Fruit fly (Drosophila melanogaster): ENCODE results near the gene Cph.

Gene Cph

DNA sequence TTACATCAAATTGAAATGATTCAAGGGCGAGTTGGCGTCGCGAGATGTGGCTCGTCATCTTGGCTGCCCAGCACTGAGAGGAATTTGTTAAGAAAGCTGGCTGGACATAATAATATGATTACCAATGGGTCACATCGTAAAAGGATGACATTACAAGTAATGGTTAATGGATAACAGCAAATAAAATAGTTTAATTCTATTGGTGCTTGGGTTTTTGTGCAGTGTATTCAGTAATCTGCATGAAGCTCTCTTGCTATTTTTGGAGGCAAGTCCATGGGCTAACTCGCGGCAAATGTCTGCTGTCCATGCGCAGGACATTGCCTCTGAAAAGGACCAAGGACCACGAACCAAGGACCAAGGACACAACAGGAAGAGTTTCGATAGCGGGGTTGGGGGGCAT is 4.2 kb downstream of the Cph start (continued):
- TF ChIP-seq CG1233 (GFP tag; optimal IDR thresholded peaks at IDR 0.05) (no peak), emc (GFP tag; optimal IDR thresholded peaks at IDR 0.05) (no peak), CG8478 (optimal IDR thresholded peaks at IDR 0.05) (no peak), fd102C (GFP tag; optimal IDR thresholded peaks at IDR 0.05) (no peak), kah (GFP tag; optimal IDR thresholded peaks at IDR 0.05) (no peak), phol (tag; optimal IDR thresholded peaks at IDR 0.05) (no peak), Sox102F (GFP tag; optimal IDR thresholded peaks at IDR 0.05) (peak; percentile 2), CG17568 (GFP tag; optimal IDR thresholded peaks at IDR 0.05) (no peak), caup (GFP tag; optimal IDR thresholded peaks at IDR 0.05; ENCODE audit: severe bottlenecking) (no peak), CG11504 (tag; optimal IDR thresholded peaks at IDR 0.05) (peak; percentile 29), CG14441 (GFP tag; IDR thresholded peaks at IDR 0.05) (no peak), pros (GFP tag; optimal IDR thresholded peaks at IDR 0.05) (no peak), ab (GFP tag; optimal IDR thresholded peaks at IDR 0.05) (no peak), dimm (GFP tag; IDR thresholded peaks at IDR 0.05) (no peak), bsh (GFP tag; optimal IDR thresholded peaks at IDR 0.05) (peak in 1 of 2 experiments; percentile 7), CG3281 (GFP tag; optimal IDR thresholded peaks at IDR 0.05) (no peak), CG18619 (GFP tag; optimal IDR thresholded peaks at IDR 0.05) (no peak), gcm2 (GFP tag; optimal IDR thresholded peaks at IDR 0.05) (no peak), sr (GFP tag; IDR thresholded peaks at IDR 0.05) (no peak), ap (GFP tag; IDR thresholded peaks at IDR 0.05) (no peak), CG10959 (GFP tag; IDR thresholded peaks at IDR 0.05) (no peak), grau (tag; optimal IDR thresholded peaks at IDR 0.05) (peak; percentile 0)

DNA sequence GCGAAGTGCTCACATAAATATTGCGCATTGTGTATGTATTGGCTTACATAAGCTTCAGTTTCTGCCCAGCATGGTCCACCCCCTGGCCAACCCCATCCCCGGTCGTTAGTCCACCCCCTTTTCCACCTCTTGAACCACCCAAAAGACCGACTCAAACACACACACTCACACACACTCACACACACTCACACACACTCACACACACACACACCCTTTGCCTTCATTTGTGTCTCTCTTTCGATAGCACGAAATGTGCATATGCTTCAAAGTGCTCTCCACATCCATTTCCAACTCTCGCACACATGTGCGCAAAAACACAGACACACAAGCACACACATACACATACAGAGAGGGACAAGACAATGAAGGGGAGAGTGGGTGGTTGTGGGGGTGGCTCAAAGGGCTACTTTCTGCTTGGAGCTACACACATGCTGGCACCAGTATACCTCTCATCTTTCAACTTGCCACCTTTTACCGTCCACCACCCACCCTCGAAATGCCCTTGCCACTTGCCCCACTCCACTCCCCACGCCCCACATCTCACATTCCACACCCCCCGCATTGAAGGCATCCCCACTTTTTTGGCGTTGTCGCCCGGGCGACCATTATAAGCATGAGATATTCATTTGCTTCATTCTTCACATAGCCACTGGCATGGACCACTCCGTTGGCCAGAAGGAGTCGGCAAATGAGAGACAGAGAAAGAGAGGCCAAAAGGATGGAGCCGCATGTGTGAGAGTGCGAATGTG is 13.9 kb downstream of the Cph start:
- TF ChIP-seq B-H2 (GFP tag; optimal IDR thresholded peaks at IDR 0.05) (no peak), twi (tag; optimal IDR thresholded peaks at IDR 0.05) (peak; percentile 20), bab2 (GFP tag; optimal IDR thresholded peaks at IDR 0.05) (no peak), gro (GFP tag; optimal IDR thresholded peaks at IDR 0.05) (no peak), ara (GFP tag; IDR thresholded peaks at IDR 0.05) (no peak), CG16779 (GFP tag; IDR thresholded peaks at IDR 0.05) (no peak), B-H1 (GFP tag; IDR thresholded peaks at IDR 0.05) (no peak), Xrp1 (GFP tag; IDR thresholded peaks at IDR 0.05) (no peak), CG8089 (GFP tag; optimal IDR thresholded peaks at IDR 0.05) (no peak), cas (GFP tag; IDR thresholded peaks at IDR 0.05) (no peak), CG14710 (tag; optimal IDR thresholded peaks at IDR 0.05) (no peak), sd (tag; optimal IDR thresholded peaks at IDR 0.05) (peak; percentile 16), Dfd (GFP tag; optimal IDR thresholded peaks at IDR 0.05) (no peak), CG16863 (GFP tag; optimal IDR thresholded peaks at IDR 0.05) (no peak), gcm (GFP tag; optimal IDR thresholded peaks at IDR 0.05) (no peak), psq (GFP tag; optimal IDR thresholded peaks at IDR 0.05) (no peak), Ssrp (tag; optimal IDR thresholded peaks at IDR 0.05) (no peak), CG11085 (GFP tag; IDR thresholded peaks at IDR 0.05) (no peak), sug (tag; optimal IDR thresholded peaks at IDR 0.05) (no peak), CG32772 (GFP tag; IDR thresholded peaks at IDR 0.05) (no peak), CG9609 (GFP tag; optimal IDR thresholded peaks at IDR 0.05) (no peak), Gsc (GFP tag; IDR thresholded peaks at IDR 0.05) (no peak), gt (GFP tag; IDR thresholded peaks at IDR 0.05) (no peak), Poxn (GFP tag; IDR thresholded peaks at IDR 0.05) (no peak), ato (GFP tag; IDR thresholded peaks at IDR 0.05; ENCODE audit: partially characterized antibody) (no peak), Nf-YC (tag; optimal IDR thresholded peaks at IDR 0.05) (peak; percentile 75), CG34224 (GFP tag; IDR thresholded peaks at IDR 0.05; ENCODE audit: partially characterized antibody) (no peak), crol (GFP tag; IDR thresholded peaks at IDR 0.05) (peak; percentile 80), CG6854 (GFP tag; optimal IDR thresholded peaks at IDR 0.05) (no peak), CG12236 (GFP tag; optimal IDR thresholded peaks at IDR 0.05) (no peak)
